Worm (Caenorhabditis elegans) whole organism, L3 larva: ENCODE results near the gene Y66D12A.30.

ENCODE experiments used
- ZK546.5 ChIP-seq: sonication (generic microtip); optimal IDR thresholded peaks from 2 replicates; lab custom pipeline; 2017; ENCODE audit warnings: missing biosample characterization, missing genetic modification characterization
- aly-2 ChIP-seq: fragments of 150-350 bp; optimal IDR thresholded peaks from 2 replicates; lab custom pipeline; 2014; ENCODE audit warnings: missing biosample characterization, missing genetic modification characterization
- ama-1 ChIP-seq: fragments of 150-350 bp; optimal IDR thresholded peaks from 2 replicates; lab custom pipeline; 2018
- ceh-16 ChIP-seq: sonication (generic microtip); optimal IDR thresholded peaks from 2 replicates; lab custom pipeline; 2017; ENCODE audit warnings: missing biosample characterization, missing genetic modification characterization
- ceh-28 ChIP-seq: fragments of 150-350 bp; optimal IDR thresholded peaks from 2 replicates; lab custom pipeline; 2014; ENCODE audit warnings: missing biosample characterization, missing genetic modification reagents, missing genetic modification characterization
- ceh-9 ChIP-seq: sonication (generic microtip); optimal IDR thresholded peaks from 2 replicates; lab custom pipeline; 2018; ENCODE audit warnings: missing biosample characterization, missing genetic modification characterization
- elt-2 ChIP-seq: sonication (generic microtip); optimal IDR thresholded peaks from 2 replicates; lab custom pipeline; 2016; ENCODE audit warnings: missing genetic modification reagents, mild to moderate bottlenecking, missing genetic modification characterization, missing compliant biosample characterization
- elt-3 ChIP-seq, 3 experiments: fragments of 150-350 bp in 1 of 3; sonication (generic microtip) in 2 of 3; optimal IDR thresholded peaks; 2 replicates in 2 of 3; 4 replicates in 1 of 3; lab custom pipeline; 2014 to 2017; ENCODE audit warnings: missing biosample characterization in 3 of 3, missing genetic modification characterization in 3 of 3
- fkh-10 ChIP-seq: sonication (generic microtip); optimal IDR thresholded peaks from 2 replicates; lab custom pipeline; 2017; ENCODE audit warnings: missing biosample characterization, missing genetic modification reagents, missing genetic modification characterization
- fkh-2 ChIP-seq: fragments of 150-350 bp; optimal IDR thresholded peaks from 2 replicates; lab custom pipeline; 2014; ENCODE audit warnings: missing biosample characterization, missing genetic modification reagents, missing genetic modification characterization
- lin-15B ChIP-seq: fragments of 150-350 bp; optimal IDR thresholded peaks from 2 replicates; lab custom pipeline; 2014; ENCODE audit warnings: missing biosample characterization, missing genetic modification characterization
- mdl-1 ChIP-seq: fragments of 150-350 bp; optimal IDR thresholded peaks from 2 replicates; lab custom pipeline; 2014; ENCODE audit warnings: missing biosample characterization, missing genetic modification characterization
- mml-1 ChIP-seq: fragments of 150-350 bp; sonication (generic microtip); optimal IDR thresholded peaks from 3 replicates; lab custom pipeline; 2014; ENCODE audit warnings: missing biosample characterization, missing genetic modification characterization
- nfya-1 ChIP-seq: sonication (generic microtip); optimal IDR thresholded peaks from 2 replicates; lab custom pipeline; 2017; ENCODE audit warnings: missing genetic modification characterization, mild to moderate bottlenecking, missing compliant biosample characterization, antibody characterized with exemption, moderate library complexity; ENCODE audit not compliant: insufficient read depth
- nhr-12 ChIP-seq: fragments of 150-350 bp; optimal IDR thresholded peaks from 2 replicates; lab custom pipeline; 2014; ENCODE audit warnings: missing biosample characterization, missing genetic modification characterization
- nhr-23 ChIP-seq: fragments of 150-350 bp; optimal IDR thresholded peaks from 2 replicates; lab custom pipeline; 2014; ENCODE audit warnings: missing biosample characterization, missing genetic modification reagents, missing genetic modification characterization
- nhr-25 ChIP-seq: sonication (generic microtip); optimal IDR thresholded peaks from 2 replicates; lab custom pipeline; 2017; ENCODE audit warnings: missing biosample characterization, missing genetic modification characterization
- nhr-28 ChIP-seq: fragments of 150-350 bp; optimal IDR thresholded peaks from 2 replicates; lab custom pipeline; 2014; ENCODE audit warnings: missing biosample characterization, missing genetic modification characterization
- nhr-67 ChIP-seq: fragments of 150-350 bp; optimal IDR thresholded peaks from 2 replicates; lab custom pipeline; 2014; ENCODE audit warnings: missing biosample characterization, missing genetic modification characterization
- nhr-76 ChIP-seq: fragments of 150-350 bp; sonication (generic microtip); optimal IDR thresholded peaks from 5 replicates; lab custom pipeline; 2014; ENCODE audit warnings: missing biosample characterization, missing genetic modification characterization
- nhr-77 ChIP-seq: fragments of 150-350 bp; optimal IDR thresholded peaks from 2 replicates; lab custom pipeline; 2014; ENCODE audit warnings: missing biosample characterization, missing genetic modification characterization
- pha-4 ChIP-seq: fragments of 150-350 bp; optimal IDR thresholded peaks from 2 replicates; lab custom pipeline; 2014; ENCODE audit warnings: missing biosample characterization, missing genetic modification reagents, missing genetic modification characterization
- pqm-1 ChIP-seq: fragments of 150-350 bp; optimal IDR thresholded peaks from 2 replicates; lab custom pipeline; 2017; ENCODE audit warnings: missing biosample characterization, missing genetic modification characterization, inconsistent platforms
- sea-2 ChIP-seq: fragments of 150-350 bp; sonication (generic microtip); optimal IDR thresholded peaks from 4 replicates; lab custom pipeline; 2014; ENCODE audit warnings: missing biosample characterization, missing genetic modification reagents, missing genetic modification characterization
- skn-1 ChIP-seq: fragments of 150-350 bp; optimal IDR thresholded peaks from 2 replicates; lab custom pipeline; 2014; ENCODE audit warnings: missing biosample characterization, missing genetic modification characterization
- tbx-2 ChIP-seq: sonication (generic microtip); optimal IDR thresholded peaks from 2 replicates; lab custom pipeline; 2016; ENCODE audit warnings: mild to moderate bottlenecking, missing genetic modification characterization, missing compliant biosample characterization
- unc-39 ChIP-seq: sonication (generic microtip); optimal IDR thresholded peaks from 4 replicates; lab custom pipeline; 2017; ENCODE audit warnings: missing biosample characterization, missing genetic modification characterization
- zag-1 ChIP-seq: fragments of 150-350 bp; optimal IDR thresholded peaks from 2 replicates; lab custom pipeline; 2014; ENCODE audit warnings: missing biosample characterization, missing genetic modification characterization
- ztf-11 ChIP-seq: fragments of 150-350 bp; optimal IDR thresholded peaks from 2 replicates; lab custom pipeline; 2014; ENCODE audit warnings: missing biosample characterization, missing genetic modification characterization
- ztf-4 ChIP-seq: fragments of 150-350 bp; optimal IDR thresholded peaks from 2 replicates; lab custom pipeline; 2014; ENCODE audit warnings: missing biosample characterization, missing genetic modification characterization

The Y66D12A.30 gene

DNA sequence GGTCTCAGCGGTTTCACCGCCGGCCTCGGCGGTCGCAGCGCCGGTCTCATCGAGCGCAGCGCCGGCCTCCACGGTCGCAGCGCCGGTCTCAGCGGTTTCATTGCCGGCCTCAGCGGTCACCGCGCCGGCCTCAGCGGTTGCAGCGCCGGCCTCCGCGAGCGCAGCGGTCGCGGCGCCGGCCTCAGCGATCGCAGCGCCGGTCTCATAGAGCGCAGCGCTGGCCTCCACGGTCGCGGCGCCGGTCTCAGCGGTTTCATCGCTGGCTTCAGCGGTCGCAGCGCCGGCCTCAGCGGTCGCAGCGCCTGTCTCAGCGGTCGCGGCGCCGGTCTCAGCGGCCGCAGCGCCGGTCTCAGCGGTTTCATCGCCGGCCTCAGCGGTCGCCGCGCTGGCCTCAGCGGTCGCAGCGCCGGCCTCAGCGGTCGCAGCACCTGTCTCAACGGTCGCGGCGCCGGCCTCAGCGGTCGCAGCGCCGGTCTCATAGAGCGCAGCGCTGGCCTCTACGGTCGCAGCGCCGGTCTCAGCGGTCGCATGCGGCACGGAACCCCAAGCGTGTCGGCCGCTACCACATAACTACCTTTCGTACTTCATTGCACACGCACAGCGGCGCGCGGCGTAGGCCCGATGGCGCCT is 2.1 kb downstream of the Y66D12A.30 start:
- TF ChIP-seq ztf-4 (tag; lab: Kevin White, UChicago): no peak
- TF ChIP-seq mdl-1 (tag; lab: Kevin White, UChicago): no peak
- no peak for TF ChIP-seq skn-1
- TF ChIP-seq nhr-77 (tag; lab: Kevin White, UChicago): no peak
- no peak for TF ChIP-seq unc-39
- no peak for TF ChIP-seq ZK546.5 (tag; lab: Kevin White, UChicago)
- no peak for TF ChIP-seq zag-1 (tag; lab: Kevin White, UChicago)
- no peak for TF ChIP-seq ceh-9 (tag; lab: Kevin White, UChicago)
- no peak for TF ChIP-seq elt-2 (tag; lab: Kevin White, UChicago)
- TF ChIP-seq mml-1 (tag; lab: Kevin White, UChicago): no peak

- TF ChIP-seq mdl-1 (tag; lab: Kevin White, UChicago) (no peak), ztf-11 (tag; lab: Kevin White, UChicago) (no peak), nhr-23 (no peak)
These were observed 2.7 kb downstream of the Y66D12A.30 start, which contains the start of the genes Y66A7A.9 and Y66A7A.4 for ce11 chrIII:11612371-11612770. Gene Y66A7A.9, minus strand, starts transcription at chrIII:11612471. Gene Y66A7A.4, plus strand, starts transcription at chrIII:11612607.

- TF ChIP-seq ceh-28 (tag; lab: Kevin White, UChicago): peak; percentile 99
These were observed 4.7 kb downstream of the Y66D12A.30 start for ce11 chrIII:11614325-11614724.

- peak; percentile 99 for TF ChIP-seq ceh-28 (tag; lab: Kevin White, UChicago)
- TF ChIP-seq elt-3 (tag; optimal IDR thresholded peaks at IDR 0.05; lab: Kevin White, UChicago): no peak
These were observed 5.2 kb downstream of the Y66D12A.30 start for ce11 chrIII:11614874-11615273.

ce11 chrIII:11615802-11616201 is 6.1 kb downstream of the Y66D12A.30 start:
- TF ChIP-seq nfya-1: no peak
- TF ChIP-seq ceh-16 (tag; lab: Kevin White, UChicago): no peak
- no peak for TF ChIP-seq nhr-28 (tag; lab: Kevin White, UChicago)

ce11 chrIII:11616446-11616845 is 6.8 kb downstream of the Y66D12A.30 start, which contains the start of gene ceh-91:
Gene ceh-91, plus strand, starts transcription at chrIII:11616746.
- TF ChIP-seq ama-1 (lab: Kevin White, UChicago) (no peak), nhr-28 (tag; lab: Kevin White, UChicago) (no peak), nhr-76 (tag; lab: Kevin White, UChicago) (no peak), pqm-1 (tag; lab: Kevin White, UChicago) (no peak), ceh-28 (tag; lab: Kevin White, UChicago) (no peak), pha-4 (no peak), aly-2 (tag; lab: Kevin White, UChicago) (no peak), tbx-2 (tag; lab: Kevin White, UChicago) (no peak), nhr-23 (no peak), unc-39 (no peak), ceh-9 (tag; lab: Kevin White, UChicago) (no peak), sea-2 (GFP tag; lab: Kevin White, UChicago) (no peak), nhr-67 (tag; lab: Kevin White, UChicago) (no peak), lin-15B (tag; lab: Kevin White, UChicago) (no peak), nhr-12 (tag; lab: Kevin White, UChicago) (no peak), fkh-2 (no peak), fkh-10 (GFP tag; lab: Kevin White, UChicago) (no peak), elt-2 (tag; lab: Kevin White, UChicago) (no peak), ZK546.5 (tag; lab: Kevin White, UChicago) (no peak), mdl-1 (tag; lab: Kevin White, UChicago) (no peak)

DNA sequence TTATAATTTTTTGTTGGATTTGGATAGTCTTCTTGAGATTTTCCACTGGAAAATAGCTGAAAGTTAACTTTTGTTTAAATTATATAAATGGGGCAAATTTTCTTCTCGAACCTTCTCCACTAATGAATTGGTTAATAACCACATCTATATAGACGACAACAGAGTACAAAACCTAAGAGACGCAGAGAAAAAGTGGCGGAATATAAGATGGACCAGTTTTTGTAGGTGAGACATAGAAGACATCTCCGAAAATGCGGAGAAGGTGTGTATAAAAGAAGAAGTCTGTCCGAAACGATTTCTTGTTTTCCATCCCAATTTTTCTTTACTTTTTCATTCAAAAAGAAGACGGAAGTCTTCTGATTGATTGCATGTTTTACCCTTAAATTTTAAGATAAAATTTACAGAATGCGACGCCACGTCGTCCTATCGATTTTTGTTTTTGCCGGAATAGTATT is 15.2 kb downstream of the Y66D12A.30 start, which contains the start of gene gly-8:
TSS of gene gly-8 (plus strand) at position 405 of the 455 bp plus-strand sequence.
- TF ChIP-seq nhr-25 (tag; lab: Kevin White, UChicago) (peak; percentile 70), pha-4 (no peak), nfya-1 (peak; percentile 27), mml-1 (tag; lab: Kevin White, UChicago) (no peak), ztf-4 (tag; lab: Kevin White, UChicago) (no peak), skn-1 (no peak), nhr-23 (peak; percentile 72)
